Fruit fly (Drosophila melanogaster) whole organism, adult: ENCODE measurements around the gene ALiX.

Source experiments
- CG11617 ChIP-seq: fragments of 200-800 bp; sonication (Bioruptor generic); optimal IDR thresholded peaks from 2 replicates; lab custom pipeline; 2017; ENCODE audit warnings: mild to moderate bottlenecking, missing biosample characterization, missing genetic modification reagents, missing genetic modification characterization
- CG5204 ChIP-seq: fragments of 200-800 bp; sonication (Bioruptor generic); optimal IDR thresholded peaks from 2 replicates; lab custom pipeline; 2016; ENCODE audit warnings: missing biosample characterization, missing genetic modification characterization
- CG7045 ChIP-seq: fragments of 200-800 bp; sonication (Bioruptor generic); optimal IDR thresholded peaks from 2 replicates; lab custom pipeline; 2017; ENCODE audit warnings: missing biosample characterization, mild to moderate bottlenecking, missing genetic modification characterization
- Crg-1 ChIP-seq: fragments of 200-800 bp; sonication (Bioruptor generic); optimal IDR thresholded peaks from 2 replicates; lab custom pipeline; 2016; ENCODE audit warnings: missing biosample characterization, missing genetic modification characterization
- Hr96 ChIP-seq: fragments of 200-800 bp; sonication (Bioruptor generic); optimal IDR thresholded peaks from 2 replicates; lab custom pipeline; 2016; ENCODE audit warnings: missing biosample characterization, missing genetic modification characterization
- bab1 ChIP-seq: fragments of 200-800 bp; sonication (Bioruptor generic); optimal IDR thresholded peaks from 3 replicates; lab custom pipeline; 2019; ENCODE audit warnings: missing biosample characterization, mild to moderate bottlenecking, missing genetic modification characterization, moderate library complexity
- cic ChIP-seq: fragments of 200-800 bp; sonication (Bioruptor generic); optimal IDR thresholded peaks from 2 replicates; lab custom pipeline; 2017; ENCODE audit warnings: missing biosample characterization, mild to moderate bottlenecking, missing genetic modification characterization, moderate library complexity
- kay ChIP-seq: fragments of 200-800 bp; sonication (Bioruptor generic); peaks from one replicate; lab custom pipeline; 2016; ENCODE audit warnings: missing biosample characterization, missing genetic modification characterization, borderline replicate concordance

- TF ChIP-seq bab1 (GFP tag; lab: Kevin White, UChicago) (no peak), CG5204 (GFP tag; lab: Kevin White, UChicago) (no peak), Hr96 (peak; percentile 16), Crg-1 (GFP tag; lab: Kevin White, UChicago) (no peak), cic (GFP tag; lab: Kevin White, UChicago) (no peak), kay (GFP tag; lab: Kevin White, UChicago) (no peak), CG7045 (no peak), CG11617 (GFP tag; lab: Kevin White, UChicago) (no peak)
Observed at dm6 chr3R:27706039-27706580, 6.2 kb upstream of the ALiX start.
